Worm (Caenorhabditis elegans) whole organism, L4 larva: ENCODE data around the gene vps-2.

ENCODE experiments used
- R02D3.7 ChIP-seq: fragments of 150-350 bp; sonication (generic microtip); optimal IDR thresholded peaks from 3 replicates; lab custom pipeline; 2014; ENCODE audit warnings: missing biosample characterization, missing genetic modification characterization
- T26A8.4 ChIP-seq: fragments of 200-800 bp; sonication (Bioruptor generic); IDR thresholded peaks from 2 replicates; pipeline ENCODE4 v1.3.6; 2022; ENCODE audit warnings: missing genetic modification characterization, missing compliant biosample characterization
- aly-2 ChIP-seq: sonication (generic microtip); optimal IDR thresholded peaks from 2 replicates; lab custom pipeline; 2018; ENCODE audit warnings: missing biosample characterization, missing genetic modification characterization
- daf-16 ChIP-seq, 3 experiments: sonication (generic microtip); optimal IDR thresholded peaks; 2 replicates each; lab custom pipeline; 2016 to 2017; ENCODE audit warnings: missing genetic modification characterization in 3 of 3, missing genetic modification reagents in 3 of 3, mild to moderate bottlenecking in 2 of 3, missing compliant biosample characterization in 2 of 3, missing biosample characterization in 1 of 3, moderate library complexity in 1 of 3
- dpl-1 ChIP-seq: fragments of 150-350 bp; optimal IDR thresholded peaks from 2 replicates; lab custom pipeline; 2014; ENCODE audit warnings: missing biosample characterization, missing genetic modification reagents, missing genetic modification characterization
- fos-1 ChIP-seq: fragments of 150-350 bp; optimal IDR thresholded peaks from 2 replicates; lab custom pipeline; 2014; ENCODE audit warnings: missing biosample characterization, missing genetic modification characterization
- lin-13 ChIP-seq: fragments of 150-350 bp; optimal IDR thresholded peaks from 2 replicates; lab custom pipeline; 2014; ENCODE audit warnings: missing biosample characterization, missing genetic modification reagents, missing genetic modification characterization
- lsy-2 ChIP-seq, 2 experiments: fragments of 150-350 bp in 1 of 2; sonication (generic microtip) in 1 of 2; optimal IDR thresholded peaks; 2 replicates each; lab custom pipeline; 2014 to 2017; ENCODE audit warnings: missing biosample characterization in 2 of 2, missing genetic modification characterization in 2 of 2
- madf-5 ChIP-seq, 2 experiments: fragments of 200-800 bp; sonication (Bioruptor generic); IDR thresholded peaks; 2 replicates each; pipeline ENCODE4 v1.3.6; 2022; ENCODE audit warnings: missing compliant biosample characterization in 2 of 2, missing genetic modification characterization in 2 of 2
- mxl-2 ChIP-seq: fragments of 200-800 bp; sonication (Bioruptor generic); conservative IDR thresholded peaks from 2 replicates; pipeline ENCODE4 v1.3.6; 2022; ENCODE audit warnings: missing genetic modification reagents, missing genetic modification characterization, missing compliant biosample characterization
- nhr-11 ChIP-seq: fragments of 150-350 bp; optimal IDR thresholded peaks from 2 replicates; lab custom pipeline; 2014; ENCODE audit warnings: missing biosample characterization, missing genetic modification characterization
- nhr-28 ChIP-seq: fragments of 150-350 bp; optimal IDR thresholded peaks from 2 replicates; lab custom pipeline; 2014; ENCODE audit warnings: missing biosample characterization, missing genetic modification characterization
- nhr-77 ChIP-seq: fragments of 150-350 bp; optimal IDR thresholded peaks from 2 replicates; lab custom pipeline; 2014; ENCODE audit warnings: missing biosample characterization, missing genetic modification characterization
- unc-130 ChIP-seq: sonication (generic microtip); optimal IDR thresholded peaks from 2 replicates; lab custom pipeline; 2016; ENCODE audit warnings: missing genetic modification reagents, missing genetic modification characterization, missing compliant biosample characterization

- TF ChIP-seq dpl-1 (GFP tag; lab: Kevin White, UChicago) (no peak), lsy-2 (tag; optimal IDR thresholded peaks at IDR 0.05; lab: Kevin White, UChicago) (no peak), madf-5 (GFP tag; IDR thresholded peaks at IDR 0.05; lab: Robert Waterston, UW) (0 out of 4 replicates have a peak, but pooled peaks have one; percentile 20 to 60), nhr-28 (tag; lab: Kevin White, UChicago) (no peak), nhr-77 (tag; lab: Kevin White, UChicago) (no peak), T26A8.4 (GFP tag; lab: Robert Waterston, UW) (peak; percentile 71; the same call in 1 of the 2 replicates), unc-130 (GFP tag; lab: Kevin White, UChicago) (no peak), daf-16 (GFP tag; optimal IDR thresholded peaks at IDR 0.05; lab: Kevin White, UChicago) (no peak), daf-16 (tag; optimal IDR thresholded peaks at IDR 0.05; lab: Kevin White, UChicago) (no peak), mxl-2 (GFP tag; lab: Robert Waterston, UW) (no peak), nhr-11 (tag; lab: Kevin White, UChicago) (no peak), lin-13 (no peak), aly-2 (tag; lab: Kevin White, UChicago) (no peak), fos-1 (tag; lab: Kevin White, UChicago) (no peak), R02D3.7 (tag; lab: Kevin White, UChicago) (no peak)
Measured at ce11 chrII:12795188-12795587, 27.2 kb upstream of the vps-2 start.
